Comparison of ENCODE assay signal across 1 fruit fly cellular context in the genomic region with DNA sequence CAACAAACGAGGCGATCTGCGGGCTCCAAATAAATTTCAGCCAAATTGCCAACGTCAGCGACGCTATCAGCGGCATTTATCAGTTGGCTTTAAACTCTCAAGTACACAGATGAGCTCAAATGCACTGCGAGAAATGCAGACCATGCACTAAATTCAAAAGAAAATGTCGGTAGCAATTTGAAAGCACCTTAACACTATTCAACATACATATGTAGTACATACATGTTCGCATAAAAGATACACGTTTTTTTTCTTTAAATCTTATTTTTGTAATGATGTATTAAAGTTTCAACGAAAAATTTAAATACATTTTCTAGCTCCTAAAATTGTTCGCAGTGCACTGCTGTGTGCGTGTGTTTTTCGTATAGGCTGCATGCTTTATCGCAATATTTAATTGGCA.
TF ChIP-seq lines count a peak whose summit lies in the region.

No protein-coding gene starts in this region.

TF ChIP-seq in whole organism, prepupa, 60 proteins besides CTCF, POLR2A, EP300 and RAD21 (continued from another document):
- TF ChIP-seq CG8119 (GFP tag; IDR thresholded peaks at IDR 0.05; lab: Robert Waterston, UW) = peak; percentile 60
- TF ChIP-seq CG10631 (GFP tag; optimal IDR thresholded peaks at IDR 0.05; lab: Kevin White, UChicago) = peak; percentile 37
- peak; percentile 32 for TF ChIP-seq Sox14 (GFP tag; optimal IDR thresholded peaks at IDR 0.05; lab: Kevin White, UChicago)
- no peak for TF ChIP-seq ss (GFP tag; optimal IDR thresholded peaks at IDR 0.05; lab: Kevin White, UChicago)
- TF ChIP-seq CG1621 (tag; optimal IDR thresholded peaks at IDR 0.05; lab: Kevin White, UChicago) = no peak
- peak; percentile 42 for TF ChIP-seq CG15336 (GFP tag; IDR thresholded peaks at IDR 0.05; lab: Robert Waterston, UW)
- TF ChIP-seq lz (GFP tag; optimal IDR thresholded peaks at IDR 0.05; lab: Kevin White, UChicago) = peak; percentile 43
- no peak for TF ChIP-seq dsx (GFP tag; optimal IDR thresholded peaks at IDR 0.05; lab: Kevin White, UChicago; ENCODE audit: poor library complexity, severe bottlenecking)
- no peak for TF ChIP-seq Hr38 (GFP tag; optimal IDR thresholded peaks at IDR 0.05; lab: Kevin White, UChicago)
- TF ChIP-seq Lpt (GFP tag; optimal IDR thresholded peaks at IDR 0.05; lab: Kevin White, UChicago) = no peak
- TF ChIP-seq Gug (GFP tag; IDR thresholded peaks at IDR 0.05; lab: Robert Waterston, UW) = peak; percentile 55
- peak; percentile 50 for TF ChIP-seq Ets21C (GFP tag; optimal IDR thresholded peaks at IDR 0.05; lab: Kevin White, UChicago)
- peak; percentile 6 for TF ChIP-seq CG8319 (GFP tag; optimal IDR thresholded peaks at IDR 0.05; lab: Kevin White, UChicago)
- peak; percentile 12 for TF ChIP-seq CG8632 (GFP tag; optimal IDR thresholded peaks at IDR 0.05; lab: Kevin White, UChicago)
- peak; percentile 34 for TF ChIP-seq Ets96B (tag; optimal IDR thresholded peaks at IDR 0.05; lab: Kevin White, UChicago)
- TF ChIP-seq Sox102F (GFP tag; optimal IDR thresholded peaks at IDR 0.05; lab: Kevin White, UChicago) = no peak
- TF ChIP-seq CG9139 (GFP tag; optimal IDR thresholded peaks at IDR 0.05; lab: Kevin White, UChicago) = no peak
- peak; percentile 37 for TF ChIP-seq CG3919 (GFP tag; optimal IDR thresholded peaks at IDR 0.05; lab: Kevin White, UChicago)
- peak; percentile 62 for TF ChIP-seq CG31627 (GFP tag; optimal IDR thresholded peaks at IDR 0.05; lab: Kevin White, UChicago)
- peak; percentile 35 for TF ChIP-seq achi (GFP tag; optimal IDR thresholded peaks at IDR 0.05; lab: Kevin White, UChicago)
- TF ChIP-seq fd85E (GFP tag; optimal IDR thresholded peaks at IDR 0.05; lab: Kevin White, UChicago) = no peak
- peak; percentile 5 for TF ChIP-seq fd59A (GFP tag; optimal IDR thresholded peaks at IDR 0.05; lab: Kevin White, UChicago)
- TF ChIP-seq spab (GFP tag; optimal IDR thresholded peaks at IDR 0.05; lab: Kevin White, UChicago) = no peak
- peak; percentile 63 for TF ChIP-seq Hr39 (GFP tag; optimal IDR thresholded peaks at IDR 0.05; lab: Kevin White, UChicago)
- no peak for TF ChIP-seq CG11294 (GFP tag; IDR thresholded peaks at IDR 0.05; lab: Robert Waterston, UW)
- no peak for TF ChIP-seq CG16779 (tag; optimal IDR thresholded peaks at IDR 0.05; lab: Kevin White, UChicago)
- peak; percentile 62 for TF ChIP-seq topi (GFP tag; optimal IDR thresholded peaks at IDR 0.05; lab: Kevin White, UChicago)
- no peak for TF ChIP-seq CG6808 (GFP tag; optimal IDR thresholded peaks at IDR 0.05; lab: Kevin White, UChicago)
- peak; percentile 29 for TF ChIP-seq esn (GFP tag; optimal IDR thresholded peaks at IDR 0.05; lab: Kevin White, UChicago)
- TF ChIP-seq Met (GFP tag; optimal IDR thresholded peaks at IDR 0.05; lab: Kevin White, UChicago) = peak; percentile 56
- TF ChIP-seq Eip75B (GFP tag; optimal IDR thresholded peaks at IDR 0.05; lab: Kevin White, UChicago) = peak; percentile 25
- TF ChIP-seq CG7368 (GFP tag; optimal IDR thresholded peaks at IDR 0.05; lab: Kevin White, UChicago) = no peak
- no peak for TF ChIP-seq net (GFP tag; optimal IDR thresholded peaks at IDR 0.05; lab: Kevin White, UChicago)
